Worm (Caenorhabditis elegans): ENCODE measurements around the gene W08F4.5.

The W08F4.5 gene

ce11 chrII:580189-580643, 11.5 kb upstream of the W08F4.5 start, which contains the start of the genes cdc-37 and W08F4.3:
TSS of gene cdc-37 (minus strand) at chrII:580593.
TSS of gene W08F4.3 (plus strand) at chrII:580602.
- TF ChIP-seq unc-42 (tag; optimal IDR thresholded peaks at IDR 0.05), result peak; percentile 7
- no peak for TF ChIP-seq dve-1 (tag; optimal IDR thresholded peaks at IDR 0.05)

ce11 chrII:578803-579202, 10.1 kb upstream of the W08F4.5 start:
- TF ChIP-seq hlh-30 (tag; optimal IDR thresholded peaks at IDR 0.05; ENCODE audit: insufficient read depth) (no peak), pag-3 (tag; optimal IDR thresholded peaks at IDR 0.05; ENCODE audit: borderline replicate concordance) (no peak), fkh-10 (GFP tag; optimal IDR thresholded peaks at IDR 0.05) (no peak), hlh-15 (tag; optimal IDR thresholded peaks at IDR 0.05) (no peak), nfya-1 (tag; optimal IDR thresholded peaks at IDR 0.05) (no peak), ttx-3 (tag; optimal IDR thresholded peaks at IDR 0.05) (no peak)

- TF ChIP-seq hlh-30 (tag; optimal IDR thresholded peaks at IDR 0.05; ENCODE audit: insufficient read depth) (no peak), T23F11.4 (GFP tag; optimal IDR thresholded peaks at IDR 0.05) (no peak), nhr-11 (tag; optimal IDR thresholded peaks at IDR 0.05) (no peak)
These were observed 9.0 kb upstream of the W08F4.5 start, which contains the start of gene W08F4.7 for ce11 chrII:577632-578031. TSS of gene W08F4.7 (minus strand) at chrII:577732.

ce11 chrII:574064-574463, 5.4 kb upstream of the W08F4.5 start:
- no peak for TF ChIP-seq tbx-2 (tag; optimal IDR thresholded peaks at IDR 0.05)
- no peak for TF ChIP-seq ceh-6 (GFP tag; optimal IDR thresholded peaks at IDR 0.05)
- no peak for TF ChIP-seq mec-3 (tag; optimal IDR thresholded peaks at IDR 0.05; ENCODE audit: borderline replicate concordance)
- TF ChIP-seq ceh-22 (tag; optimal IDR thresholded peaks at IDR 0.05), result no peak
- no peak for TF ChIP-seq nhr-232 (tag; optimal IDR thresholded peaks at IDR 0.05)
- no peak for TF ChIP-seq elt-2 (tag; optimal IDR thresholded peaks at IDR 0.05)
- TF ChIP-seq T23F11.4 (GFP tag; optimal IDR thresholded peaks at IDR 0.05), result no peak
- TF ChIP-seq madf-2 (tag; optimal IDR thresholded peaks at IDR 0.05), result no peak
- TF ChIP-seq fkh-10 (GFP tag; optimal IDR thresholded peaks at IDR 0.05), result no peak
- no peak for TF ChIP-seq npax-4 (tag; optimal IDR thresholded peaks at IDR 0.05)
- no peak for TF ChIP-seq C38D4.7 (GFP tag; optimal IDR thresholded peaks at IDR 0.05)
- no peak for TF ChIP-seq nhr-11 (tag; optimal IDR thresholded peaks at IDR 0.05)
- TF ChIP-seq ahr-1 (tag; optimal IDR thresholded peaks at IDR 0.05), result no peak
- no peak for TF ChIP-seq lim-6 (tag; optimal IDR thresholded peaks at IDR 0.05)
- TF ChIP-seq syd-9 (tag; optimal IDR thresholded peaks at IDR 0.05), result no peak
- TF ChIP-seq unc-86 (tag; optimal IDR thresholded peaks at IDR 0.05), result no peak

ce11 chrII:573580-573979, 4.9 kb upstream of the W08F4.5 start:
- peak; percentile 91 for TF ChIP-seq dve-1 (tag; optimal IDR thresholded peaks at IDR 0.05)

ce11 chrII:572010-572409, 3.3 kb upstream of the W08F4.5 start, which contains the start of gene mlt-8:
TSS of gene mlt-8 (minus strand) at chrII:572110.
- TF ChIP-seq ceh-34 (tag; optimal IDR thresholded peaks at IDR 0.05), result no peak
- TF ChIP-seq sox-2 (GFP tag; IDR thresholded peaks at IDR 0.05), result no peak
- no peak for TF ChIP-seq mec-3 (tag; optimal IDR thresholded peaks at IDR 0.05; ENCODE audit: borderline replicate concordance)
- no peak for TF ChIP-seq ceh-14 (tag; optimal IDR thresholded peaks at IDR 0.05)
- no peak for TF ChIP-seq K02D7.2 (tag; optimal IDR thresholded peaks at IDR 0.05)
- no peak for TF ChIP-seq ets-4 (tag; optimal IDR thresholded peaks at IDR 0.05)
- TF ChIP-seq pqm-1 (tag; optimal IDR thresholded peaks at IDR 0.05), result no peak
- TF ChIP-seq odd-2 (tag; optimal IDR thresholded peaks at IDR 0.05), result no peak
- TF ChIP-seq lim-6 (tag; optimal IDR thresholded peaks at IDR 0.05), result no peak

ce11 chrII:556185-556584, 12.5 kb downstream of the W08F4.5 start, which contains the start of the genes C09E8.1 and C09E8.6:
TSS of gene C09E8.1 (plus strand) at chrII:556485.
TSS of gene C09E8.6 (plus strand) at chrII:556497.
- no peak for TF ChIP-seq ceh-18 (tag; optimal IDR thresholded peaks at IDR 0.05)
- TF ChIP-seq sdc-2 (tag; optimal IDR thresholded peaks at IDR 0.05), result no peak
- TF ChIP-seq ref-2 (tag; optimal IDR thresholded peaks at IDR 0.05), result no peak
- no peak for TF ChIP-seq npax-4 (tag; optimal IDR thresholded peaks at IDR 0.05)
- no peak for TF ChIP-seq ceh-22 (tag; optimal IDR thresholded peaks at IDR 0.05)
- TF ChIP-seq pha-4 (tag; optimal IDR thresholded peaks at IDR 0.05), result no peak
- TF ChIP-seq ceh-31 (tag; optimal IDR thresholded peaks at IDR 0.05), result no peak
- no peak for TF ChIP-seq ceh-30 (tag; optimal IDR thresholded peaks at IDR 0.05)
- no peak for TF ChIP-seq ceh-9 (tag; optimal IDR thresholded peaks at IDR 0.05)
- TF ChIP-seq unc-42 (tag; optimal IDR thresholded peaks at IDR 0.05), result no peak
- no peak for TF ChIP-seq fkh-6 (tag; optimal IDR thresholded peaks at IDR 0.05)
- no peak for TF ChIP-seq ttx-3 (tag; optimal IDR thresholded peaks at IDR 0.05)
- TF ChIP-seq gmeb-2 (tag; optimal IDR thresholded peaks at IDR 0.05), result no peak
- no peak for TF ChIP-seq hlh-6 (tag; optimal IDR thresholded peaks at IDR 0.05)
- no peak for TF ChIP-seq dmd-4 (tag; optimal IDR thresholded peaks at IDR 0.05; ENCODE audit: borderline replicate concordance)
- no peak for TF ChIP-seq ama-1 (optimal IDR thresholded peaks at IDR 0.05)
- no peak for TF ChIP-seq T23F11.4 (GFP tag; optimal IDR thresholded peaks at IDR 0.05)
